Worm (Caenorhabditis elegans): Measurements from ENCODE around the gene C08E8.10.

DNA sequence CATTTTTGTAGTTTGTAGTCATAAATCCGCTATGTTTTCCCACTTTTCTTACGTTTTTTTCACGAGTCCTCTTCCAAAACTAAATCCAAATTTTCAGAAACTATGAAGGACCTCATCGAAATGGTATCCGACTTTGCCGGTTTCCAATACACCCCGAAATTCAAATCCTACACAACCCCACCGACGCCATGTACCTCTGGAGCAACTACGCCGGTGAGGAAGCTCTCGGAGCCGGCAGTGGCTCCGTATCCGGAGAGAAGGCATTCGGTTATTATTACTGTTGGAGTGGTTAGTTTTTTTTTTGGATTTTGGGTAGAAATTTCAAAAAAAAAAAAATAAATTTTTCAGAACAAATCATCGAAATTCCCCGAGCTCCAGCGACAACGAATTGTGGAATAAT is 10.3 kb upstream of the C08E8.10 start, which contains the start of gene C08E8.3:
- TF ChIP-seq nhr-23 (tag; optimal IDR thresholded peaks at IDR 0.05) = no peak
- TF ChIP-seq snpc-4 (tag; optimal IDR thresholded peaks at IDR 0.05) = no peak
- no peak for TF ChIP-seq ztf-1 (GFP tag; conservative IDR thresholded peaks at IDR 0.05)
- TF ChIP-seq elt-1 (tag; optimal IDR thresholded peaks at IDR 0.05) = no peak
- no peak for TF ChIP-seq skn-1 (tag; optimal IDR thresholded peaks at IDR 0.05)
- TF ChIP-seq fos-1 (tag; optimal IDR thresholded peaks at IDR 0.05) = no peak
- no peak for TF ChIP-seq ceh-16 (tag; optimal IDR thresholded peaks at IDR 0.05)
- no peak for TF ChIP-seq nhr-129 (tag; optimal IDR thresholded peaks at IDR 0.05)

All from whole organism, L2 larva.